Fruit fly (Drosophila melanogaster) Kc167 (cell line): Measurements from ENCODE around the gene Bicra.

Source experiments
- Myc ChIP-seq: fragments of >200 bp; optimal IDR thresholded peaks from 2 replicates; lab custom pipeline; 2017; ENCODE audit warnings: missing external identifiers
- Sin3A ChIP-seq: fragments of >200 bp; optimal IDR thresholded peaks from 2 replicates; lab custom pipeline; 2018; ENCODE audit warnings: missing external identifiers
- psq ChIP-seq: fragments of >200 bp; optimal IDR thresholded peaks from 2 replicates; lab custom pipeline; 2017; ENCODE audit warnings: missing external identifiers
- ttk ChIP-seq: sonication (Bioruptor generic); optimal IDR thresholded peaks from 2 replicates; lab custom pipeline; 2017; ENCODE audit warnings: missing external identifiers

- TF ChIP-seq Myc: no peak
- TF ChIP-seq psq (lab: Kevin White, UChicago): no peak
- no peak for TF ChIP-seq ttk (lab: Kevin White, UChicago)
- no peak for TF ChIP-seq Sin3A
Observed at dm6 chr3R:29075631-29076398, 13.0 kb downstream of the Bicra start.
